Fruit fly (Drosophila melanogaster) whole organism, embryonic: Measurements from ENCODE around the gene dmrt93B.
A peak's percentile ranks its signal among the peaks of the same experiment; 100 is the strongest.

Experiments used
- Bdp1 ChIP-seq: fragments of 200-800 bp; sonication (Bioruptor generic); optimal IDR thresholded peaks from 3 replicates; lab custom pipeline; 2016; ENCODE audit warnings: missing biosample characterization, missing genetic modification characterization
- CG34376 ChIP-seq: fragments of 200-800 bp; sonication (Bioruptor generic); optimal IDR thresholded peaks from 2 replicates; lab custom pipeline; 2018; ENCODE audit warnings: missing biosample characterization, mild to moderate bottlenecking, missing genetic modification characterization
- CG9876 ChIP-seq: fragments of 200-800 bp; sonication (Bioruptor generic); optimal IDR thresholded peaks from 2 replicates; lab custom pipeline; 2016; ENCODE audit warnings: missing biosample characterization, missing genetic modification characterization
- Dfd ChIP-seq, 2 experiments: fragments of >200 bp; optimal IDR thresholded peaks; 2 replicates each; lab custom pipeline; 2017; ENCODE audit warnings: missing biosample characterization in 2 of 2, missing genetic modification characterization in 2 of 2
- insv ChIP-seq, 2 experiments: fragments of 200-800 bp; sonication (Bioruptor generic); optimal IDR thresholded peaks; 3 replicates each; lab custom pipeline; 2016 to 2018; ENCODE audit warnings: missing biosample characterization in 2 of 2, missing genetic modification characterization in 2 of 2
- lola ChIP-seq, 3 experiments: fragments of >200 bp in 2 of 3; fragments of 200-800 bp in 1 of 3; sonication (Bioruptor generic) in 1 of 3; optimal IDR thresholded peaks; 2 replicates each; lab custom pipeline; 2017 to 2019; ENCODE audit warnings: missing biosample characterization in 3 of 3, missing genetic modification characterization in 3 of 3, mild to moderate bottlenecking in 1 of 3, moderate library complexity in 1 of 3
- luna ChIP-seq: fragments of 200-800 bp; sonication (Bioruptor generic); optimal IDR thresholded peaks from 2 replicates; lab custom pipeline; 2016; ENCODE audit warnings: missing biosample characterization, missing genetic modification characterization
- nerfin-2 ChIP-seq: fragments of 200-800 bp; sonication (Bioruptor generic); IDR thresholded peaks from 2 replicates; pipeline ENCODE4 v1.3.6; 2022; ENCODE audit warnings: missing biosample characterization, missing genetic modification characterization; ENCODE audit not compliant: partially characterized antibody
- schlank ChIP-seq: fragments of 200-800 bp; sonication (Bioruptor generic); optimal IDR thresholded peaks from 2 replicates; lab custom pipeline; 2018; ENCODE audit warnings: missing biosample characterization, mild to moderate bottlenecking, missing genetic modification characterization
- ttk ChIP-seq: fragments of 200-800 bp; sonication (Bioruptor generic); IDR thresholded peaks from 2 replicates; pipeline ENCODE4 v2.1.2; 2022; ENCODE audit warnings: missing biosample characterization, missing genetic modification characterization
- zen ChIP-seq: fragments of 200-800 bp; sonication (Bioruptor generic); optimal IDR thresholded peaks from 3 replicates; lab custom pipeline; 2018; ENCODE audit warnings: missing biosample characterization, mild to moderate bottlenecking, missing genetic modification characterization, moderate library complexity

DNA sequence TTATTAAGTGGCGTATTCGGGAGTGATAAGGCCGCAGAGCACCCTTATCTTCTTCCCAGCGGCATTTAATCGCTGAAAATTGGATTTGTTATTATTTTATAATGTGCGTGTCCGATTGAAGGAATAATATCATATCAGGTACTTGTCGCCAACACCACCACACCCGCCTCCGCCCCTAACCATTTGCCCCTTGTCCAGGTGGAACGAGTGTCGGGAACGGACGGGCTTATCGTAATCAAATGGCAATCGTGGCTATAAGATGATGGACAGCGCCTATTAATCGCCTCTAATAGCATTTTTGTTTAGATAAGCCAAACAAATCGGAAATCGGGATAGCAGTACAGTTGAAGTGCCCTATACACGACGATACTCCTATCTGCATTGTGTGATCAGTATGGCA lies 4.4 kb downstream of the dmrt93B start:
- no peak for TF ChIP-seq CG9876 (GFP tag; lab: Kevin White, UChicago)
- no peak for TF ChIP-seq Dfd (GFP tag; optimal IDR thresholded peaks at IDR 0.05; lab: Kevin White, UChicago)
- peak; percentile 84 for TF ChIP-seq CG34376 (GFP tag; lab: Kevin White, UChicago)
- TF ChIP-seq luna: no peak
- TF ChIP-seq nerfin-2 (GFP tag; lab: Robert Waterston, UW): no peak
- TF ChIP-seq zen (tag; lab: Kevin White, UChicago): no peak
- no peak for TF ChIP-seq Bdp1 (GFP tag; lab: Kevin White, UChicago)
- TF ChIP-seq ttk (GFP tag; lab: Robert Waterston, UW): no peak
- TF ChIP-seq schlank: no peak
- TF ChIP-seq insv (GFP tag; optimal IDR thresholded peaks at IDR 0.05; lab: Kevin White, UChicago): no peak
- TF ChIP-seq lola (GFP tag; optimal IDR thresholded peaks at IDR 0.05; lab: Kevin White, UChicago): no peak
